Fruit fly (Drosophila melanogaster) whole organism, embryonic: ENCODE measurements around the gene chic.

Source experiments
- ATbp ChIP-seq: fragments of 200-800 bp; sonication (Bioruptor generic); optimal IDR thresholded peaks from 2 replicates; lab custom pipeline; 2017; ENCODE audit warnings: missing biosample characterization, mild to moderate bottlenecking, missing genetic modification characterization, missing genetic modification reagents
- CG12299 ChIP-seq: fragments of 200-800 bp; sonication (Bioruptor generic); optimal IDR thresholded peaks from 2 replicates; lab custom pipeline; 2018; ENCODE audit warnings: missing biosample characterization, mild to moderate bottlenecking, missing genetic modification characterization
- CG12769 ChIP-seq: fragments of 200-800 bp; sonication (Bioruptor generic); optimal IDR thresholded peaks from 2 replicates; lab custom pipeline; 2019; ENCODE audit warnings: missing biosample characterization, mild to moderate bottlenecking, missing genetic modification characterization, moderate library complexity
- CG13894 ChIP-seq: fragments of 200-800 bp; sonication (Bioruptor generic); optimal IDR thresholded peaks from 3 replicates; lab custom pipeline; 2018; ENCODE audit warnings: missing biosample characterization, mild to moderate bottlenecking, missing genetic modification characterization, moderate library complexity
- CG14965 ChIP-seq: fragments of 200-800 bp; sonication (Bioruptor generic); optimal IDR thresholded peaks from 2 replicates; lab custom pipeline; 2016; ENCODE audit warnings: missing biosample characterization, missing genetic modification characterization, borderline replicate concordance
- CG3065 ChIP-seq: fragments of 200-800 bp; sonication (Bioruptor generic); optimal IDR thresholded peaks from 2 replicates; lab custom pipeline; 2016; ENCODE audit warnings: missing biosample characterization, missing genetic modification characterization
- CG42726 ChIP-seq: fragments of 200-800 bp; sonication (Bioruptor generic); IDR thresholded peaks from 2 replicates; pipeline ENCODE4 v1.3.6; 2022; ENCODE audit warnings: missing biosample characterization, missing genetic modification characterization; ENCODE audit not compliant: partially characterized antibody
- CG4360 ChIP-seq: fragments of 200-800 bp; sonication (Bioruptor generic); IDR thresholded peaks from 2 replicates; pipeline ENCODE4 v1.3.6; 2022; ENCODE audit warnings: missing biosample characterization, missing genetic modification characterization
- CG8478 ChIP-seq: fragments of >200 bp; optimal IDR thresholded peaks from 2 replicates; lab custom pipeline; 2018
- CHES-1-like ChIP-seq: fragments of 200-800 bp; sonication (Bioruptor generic); optimal IDR thresholded peaks from 2 replicates; lab custom pipeline; 2016; ENCODE audit warnings: missing biosample characterization, missing genetic modification characterization
- CoRest ChIP-seq: fragments of 200-800 bp; sonication (Bioruptor generic); optimal IDR thresholded peaks from 3 replicates; lab custom pipeline; 2018; ENCODE audit warnings: missing biosample characterization, mild to moderate bottlenecking, missing genetic modification characterization, moderate library complexity
- D19A ChIP-seq: fragments of 200-800 bp; optimal IDR thresholded peaks from 3 replicates; lab custom pipeline; 2019; ENCODE audit warnings: missing biosample characterization, mild to moderate bottlenecking, missing genetic modification characterization, moderate library complexity
- Dek ChIP-seq: fragments of 200-800 bp; sonication (Bioruptor generic); optimal IDR thresholded peaks from 3 replicates; lab custom pipeline; 2019; ENCODE audit warnings: missing biosample characterization, mild to moderate bottlenecking, missing genetic modification characterization, moderate library complexity
- Hey ChIP-seq: fragments of 200-800 bp; sonication (Bioruptor generic); optimal IDR thresholded peaks from 3 replicates; lab custom pipeline; 2018; ENCODE audit warnings: missing biosample characterization, mild to moderate bottlenecking, missing genetic modification characterization
- Hr51 ChIP-seq, 2 experiments: fragments of 200-800 bp; sonication (Bioruptor generic); optimal IDR thresholded peaks; 2 replicates in 1 of 2; 3 replicates in 1 of 2; lab custom pipeline; 2016 to 2018; ENCODE audit warnings: missing biosample characterization in 2 of 2, missing genetic modification characterization in 2 of 2, mild to moderate bottlenecking in 1 of 2, moderate library complexity in 1 of 2
- Kr ChIP-seq: fragments of 200-800 bp; sonication (Bioruptor generic); optimal IDR thresholded peaks from 2 replicates; lab custom pipeline; 2017; ENCODE audit warnings: missing biosample characterization, mild to moderate bottlenecking, missing genetic modification characterization
- Lhr ChIP-seq: fragments of 200-800 bp; sonication (Bioruptor generic); optimal IDR thresholded peaks from 3 replicates; lab custom pipeline; 2017; ENCODE audit warnings: mild to moderate bottlenecking, missing biosample characterization, missing genetic modification reagents, missing genetic modification characterization
- Med ChIP-seq: fragments of 200-800 bp; sonication (Bioruptor generic); peaks from one replicate; lab custom pipeline; 2016; ENCODE audit warnings: missing biosample characterization, missing genetic modification characterization, mild to moderate bottlenecking, inconsistent platforms, moderate library complexity
- NK7.1 ChIP-seq: fragments of 200-800 bp; sonication (Bioruptor generic); optimal IDR thresholded peaks from 3 replicates; lab custom pipeline; 2016; ENCODE audit warnings: missing biosample characterization, missing genetic modification characterization
- Oaz ChIP-seq: fragments of 200-800 bp; sonication (Bioruptor generic); IDR thresholded peaks from 2 replicates; pipeline ENCODE4 v1.3.6; 2022; ENCODE audit warnings: missing biosample characterization, missing genetic modification characterization
- PHDP ChIP-seq: fragments of 200-800 bp; sonication (Bioruptor generic); optimal IDR thresholded peaks from 3 replicates; lab custom pipeline; 2018; ENCODE audit warnings: missing biosample characterization, mild to moderate bottlenecking, missing genetic modification characterization, moderate library complexity
- Pdp1 ChIP-seq, 2 experiments: fragments of 200-800 bp; sonication (Bioruptor generic); optimal IDR thresholded peaks; 3 replicates each; lab custom pipeline; 2016; ENCODE audit warnings: missing biosample characterization in 2 of 2, missing genetic modification characterization in 2 of 2, mild to moderate bottlenecking in 1 of 2, moderate library complexity in 1 of 2
- Side ChIP-seq: fragments of 200-800 bp; sonication (Bioruptor generic); optimal IDR thresholded peaks from 2 replicates; lab custom pipeline; 2016; ENCODE audit warnings: missing biosample characterization, missing genetic modification characterization
- Sox102F ChIP-seq: fragments of 200-800 bp; sonication (Bioruptor generic); optimal IDR thresholded peaks from 2 replicates; lab custom pipeline; 2018; ENCODE audit warnings: missing biosample characterization, mild to moderate bottlenecking, missing genetic modification characterization, moderate library complexity
- Tbp ChIP-seq: fragments of >200 bp; optimal IDR thresholded peaks from 2 replicates; lab custom pipeline; 2018; ENCODE audit warnings: missing biosample characterization, missing genetic modification characterization
- Trl ChIP-seq, 3 experiments: fragments of >200 bp in 2 of 3; fragments of 200-800 bp in 1 of 3; sonication (Bioruptor generic) in 1 of 3; optimal IDR thresholded peaks; 2 replicates in 1 of 3; 3 replicates in 2 of 3; lab custom pipeline; 2016 to 2017; ENCODE audit warnings: missing biosample characterization in 1 of 3, missing genetic modification characterization in 1 of 3
- bbx ChIP-seq: fragments of 200-800 bp; sonication (Bioruptor generic); IDR thresholded peaks from 2 replicates; pipeline ENCODE4 v1.3.6; 2022; ENCODE audit warnings: missing biosample characterization, missing genetic modification characterization; ENCODE audit not compliant: partially characterized antibody
- caup ChIP-seq: fragments of 200-800 bp; sonication (Bioruptor generic); optimal IDR thresholded peaks from 3 replicates; lab custom pipeline; 2017; ENCODE audit warnings: missing biosample characterization, mild to moderate bottlenecking, missing genetic modification characterization, moderate library complexity; ENCODE audit not compliant: severe bottlenecking
- cg ChIP-seq: fragments of 200-800 bp; sonication (Bioruptor generic); optimal IDR thresholded peaks from 3 replicates; lab custom pipeline; 2019; ENCODE audit warnings: missing biosample characterization, mild to moderate bottlenecking, missing genetic modification characterization, moderate library complexity
- dpn ChIP-seq, 2 experiments: fragments of 200-800 bp; sonication (Bioruptor generic); optimal IDR thresholded peaks; 3 replicates each; lab custom pipeline; 2016; ENCODE audit warnings: missing biosample characterization in 2 of 2, missing genetic modification characterization in 2 of 2
- emc ChIP-seq: fragments of 200-800 bp; sonication (Bioruptor generic); optimal IDR thresholded peaks from 2 replicates; lab custom pipeline; 2016; ENCODE audit warnings: missing biosample characterization, missing genetic modification characterization
- ewg ChIP-seq: fragments of 200-800 bp; sonication (Bioruptor generic); optimal IDR thresholded peaks from 3 replicates; lab custom pipeline; 2017; ENCODE audit warnings: mild to moderate bottlenecking, missing biosample characterization, missing genetic modification reagents, missing genetic modification characterization
- fd102C ChIP-seq: fragments of 200-800 bp; sonication (Bioruptor generic); optimal IDR thresholded peaks from 2 replicates; lab custom pipeline; 2018; ENCODE audit warnings: missing biosample characterization, mild to moderate bottlenecking, missing genetic modification characterization, moderate library complexity
- hth ChIP-seq: fragments of >200 bp; optimal IDR thresholded peaks from 2 replicates; lab custom pipeline; 2017; ENCODE audit warnings: inconsistent platforms
- inv ChIP-seq: fragments of 200-800 bp; sonication (Bioruptor generic); IDR thresholded peaks from 2 replicates; pipeline ENCODE4 v1.3.6; 2022; ENCODE audit warnings: missing biosample characterization, missing genetic modification characterization; ENCODE audit not compliant: partially characterized antibody
- kay ChIP-seq: fragments of 200-800 bp; sonication (Bioruptor generic); optimal IDR thresholded peaks from 2 replicates; lab custom pipeline; 2016; ENCODE audit warnings: missing biosample characterization, missing genetic modification characterization
- knrl ChIP-seq: fragments of 200-800 bp; sonication (Bioruptor generic); IDR thresholded peaks from 3 replicates; pipeline ENCODE4 v1.3.6; 2022; ENCODE audit warnings: missing biosample characterization, missing genetic modification characterization; ENCODE audit not compliant: partially characterized antibody
- lilli ChIP-seq: fragments of 200-800 bp; sonication (Bioruptor generic); optimal IDR thresholded peaks from 3 replicates; lab custom pipeline; 2016; ENCODE audit warnings: missing biosample characterization, missing genetic modification characterization
- maf-S ChIP-seq: fragments of 200-800 bp; sonication (Bioruptor generic); optimal IDR thresholded peaks from 2 replicates; lab custom pipeline; 2016; ENCODE audit warnings: missing biosample characterization, missing genetic modification characterization
- mam ChIP-seq: fragments of 200-800 bp; sonication (Bioruptor generic); optimal IDR thresholded peaks from 3 replicates; lab custom pipeline; 2016; ENCODE audit warnings: missing biosample characterization, missing genetic modification characterization
- nau ChIP-seq: fragments of 200-800 bp; sonication (Bioruptor generic); optimal IDR thresholded peaks from 3 replicates; lab custom pipeline; 2017; ENCODE audit warnings: missing biosample characterization, mild to moderate bottlenecking, missing genetic modification characterization, missing genetic modification reagents
- nom ChIP-seq: fragments of 200-800 bp; sonication (Bioruptor generic); optimal IDR thresholded peaks from 2 replicates; lab custom pipeline; 2017; ENCODE audit warnings: missing biosample characterization, missing genetic modification characterization, mild to moderate bottlenecking, moderate library complexity, missing genetic modification reagents
- onecut ChIP-seq: fragments of 200-800 bp; sonication (Bioruptor generic); IDR thresholded peaks from 2 replicates; pipeline ENCODE4 v1.3.6; 2022; ENCODE audit warnings: missing biosample characterization, missing genetic modification characterization
- p53 ChIP-seq: fragments of 200-800 bp; sonication (Bioruptor generic); optimal IDR thresholded peaks from 2 replicates; lab custom pipeline; 2016; ENCODE audit warnings: missing biosample characterization, missing genetic modification characterization
- ssp ChIP-seq: fragments of 200-800 bp; sonication (Bioruptor generic); IDR thresholded peaks from 2 replicates; pipeline ENCODE4 v1.3.6; 2022; ENCODE audit warnings: missing biosample characterization, missing genetic modification characterization
- tna ChIP-seq: fragments of 200-800 bp; sonication (Bioruptor generic); IDR thresholded peaks from 2 replicates; pipeline ENCODE4 v1.3.6; 2022; ENCODE audit warnings: missing biosample characterization, missing genetic modification characterization; ENCODE audit not compliant: partially characterized antibody
- wek ChIP-seq: fragments of 200-800 bp; sonication (Bioruptor generic); optimal IDR thresholded peaks from 3 replicates; lab custom pipeline; 2018; ENCODE audit warnings: missing biosample characterization, mild to moderate bottlenecking, missing genetic modification characterization, moderate library complexity
- zen ChIP-seq: fragments of 200-800 bp; sonication (Bioruptor generic); optimal IDR thresholded peaks from 3 replicates; lab custom pipeline; 2018; ENCODE audit warnings: missing biosample characterization, mild to moderate bottlenecking, missing genetic modification characterization, moderate library complexity

chic gene

DNA sequence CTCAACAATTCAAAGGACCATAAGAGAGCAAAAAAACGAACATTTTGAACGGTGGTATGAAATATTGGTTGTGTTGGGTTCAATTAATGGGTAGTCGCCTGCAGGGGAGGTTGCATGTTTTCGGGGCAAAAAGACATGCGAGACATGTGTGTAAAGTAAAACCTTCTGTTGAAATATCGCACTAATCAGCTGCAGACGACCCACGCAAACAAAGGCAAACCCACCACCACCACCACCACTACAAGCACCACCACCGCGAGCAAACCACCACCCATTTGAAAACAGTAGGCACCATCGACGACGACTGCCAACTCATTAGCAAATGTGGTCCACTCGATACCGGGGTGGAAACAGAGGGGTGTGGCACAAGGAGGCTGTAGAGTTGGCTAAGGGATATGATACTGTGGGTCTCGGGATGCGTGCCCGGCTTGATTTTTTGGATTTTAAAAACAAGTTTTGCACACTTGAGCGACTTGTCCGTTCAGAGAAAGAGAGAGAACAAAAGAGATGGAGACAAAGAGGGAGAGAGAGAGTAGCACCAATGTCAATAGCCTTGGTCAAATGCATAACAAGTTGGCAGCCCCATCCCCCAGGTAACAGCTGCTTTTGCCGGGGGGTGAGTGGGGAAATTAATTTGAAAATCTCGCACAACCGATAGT lies 3.6 kb downstream of the chic start (continued):
- TF ChIP-seq kay (GFP tag; lab: Kevin White, UChicago) = peak; percentile 48
- TF ChIP-seq nom = peak; percentile 67
- no peak for TF ChIP-seq CHES-1-like (GFP tag; lab: Kevin White, UChicago)
- no peak for TF ChIP-seq CG4360 (GFP tag; lab: Robert Waterston, UW)
- no peak for TF ChIP-seq dpn (GFP tag; optimal IDR thresholded peaks at IDR 0.05; lab: Kevin White, UChicago)
- TF ChIP-seq Oaz (GFP tag; lab: Robert Waterston, UW) = no peak
- no peak for TF ChIP-seq PHDP (tag; lab: Kevin White, UChicago)
- no peak for TF ChIP-seq D19A
- TF ChIP-seq Kr (GFP tag; lab: Kevin White, UChicago) = peak; percentile 3
- TF ChIP-seq CoRest (tag; lab: Kevin White, UChicago) = no peak
- peak; percentile 18 for TF ChIP-seq CG13894 (tag; lab: Kevin White, UChicago)
- TF ChIP-seq emc (GFP tag; lab: Kevin White, UChicago) = no peak
- no peak for TF ChIP-seq p53 (GFP tag; lab: Kevin White, UChicago)
- TF ChIP-seq nau (GFP tag; lab: Kevin White, UChicago) = peak; percentile 20
- peak; percentile 20 for TF ChIP-seq CG3065 (GFP tag; lab: Kevin White, UChicago)
- TF ChIP-seq ewg (GFP tag; lab: Kevin White, UChicago) = peak; percentile 37
- no peak for TF ChIP-seq tna (GFP tag; lab: Robert Waterston, UW)
- no peak for TF ChIP-seq CG14965 (GFP tag; lab: Kevin White, UChicago)
- TF ChIP-seq knrl (GFP tag; lab: Robert Waterston, UW) = no peak
- peak; percentile 22 for TF ChIP-seq zen (tag; lab: Kevin White, UChicago)
- peak; percentile 34 for TF ChIP-seq CG12769 (tag; lab: Kevin White, UChicago)
- peak in 1 of 2 experiments; percentile 32 for TF ChIP-seq Hr51 (GFP tag; optimal IDR thresholded peaks at IDR 0.05; lab: Kevin White, UChicago)
- TF ChIP-seq Trl (optimal IDR thresholded peaks at IDR 0.05; lab: Kevin White, UChicago) = peak in 1 of 2 experiments; percentile 64
- peak; percentile 16 for TF ChIP-seq Trl (GFP tag; optimal IDR thresholded peaks at IDR 0.05; lab: Kevin White, UChicago)
- no peak for TF ChIP-seq fd102C (GFP tag; lab: Kevin White, UChicago)
- TF ChIP-seq onecut (GFP tag; lab: Robert Waterston, UW) = 0 out of 2 replicates have a peak, but pooled peaks have one; percentile 3
- peak; percentile 51 for TF ChIP-seq Hey
- TF ChIP-seq bbx (GFP tag; lab: Robert Waterston, UW) = no peak
- TF ChIP-seq Side (GFP tag; lab: Kevin White, UChicago) = peak; percentile 42
- TF ChIP-seq ATbp = no peak
- no peak for TF ChIP-seq Sox102F (GFP tag; lab: Kevin White, UChicago)
- peak; percentile 3 for TF ChIP-seq CG12299 (tag; lab: Kevin White, UChicago)
- no peak for TF ChIP-seq hth (lab: Kevin White, UChicago)
- TF ChIP-seq CG42726 (GFP tag; lab: Robert Waterston, UW) = no peak
- no peak for TF ChIP-seq Tbp
- TF ChIP-seq mam (GFP tag; lab: Kevin White, UChicago) = no peak
- no peak for TF ChIP-seq CG8478 (lab: Kevin White, UChicago)
- no peak for TF ChIP-seq Lhr (GFP tag; lab: Kevin White, UChicago)
- TF ChIP-seq inv (GFP tag; lab: Robert Waterston, UW) = no peak
- TF ChIP-seq Med (GFP tag; lab: Kevin White, UChicago) = peak; percentile 86
- no peak for TF ChIP-seq ssp (GFP tag; lab: Robert Waterston, UW)
- TF ChIP-seq Pdp1 (GFP tag; optimal IDR thresholded peaks at IDR 0.05; lab: Kevin White, UChicago) = peak in 1 of 2 experiments; percentile 38
- peak; percentile 36 for TF ChIP-seq cg (GFP tag; lab: Kevin White, UChicago)
- TF ChIP-seq lilli (GFP tag; lab: Kevin White, UChicago) = peak; percentile 7
- TF ChIP-seq NK7.1 = no peak
- no peak for TF ChIP-seq maf-S (GFP tag; lab: Kevin White, UChicago)
- peak; percentile 1 for TF ChIP-seq Dek
- TF ChIP-seq caup (GFP tag; lab: Kevin White, UChicago) = no peak
- TF ChIP-seq wek (GFP tag; lab: Kevin White, UChicago) = peak; percentile 15
